Worm (Caenorhabditis elegans): ENCODE data around the gene Y5H2A.1.

- TF ChIP-seq unc-55 (GFP tag; optimal IDR thresholded peaks at IDR 0.05) = peak; percentile 62
- TF ChIP-seq nhr-237 (tag; optimal IDR thresholded peaks at IDR 0.05) = no peak
- TF ChIP-seq ztf-4 (tag; optimal IDR thresholded peaks at IDR 0.05) = no peak
- TF ChIP-seq nhr-10 (tag; optimal IDR thresholded peaks at IDR 0.05) = no peak
- no peak for TF ChIP-seq lin-39 (tag; optimal IDR thresholded peaks at IDR 0.05)
- TF ChIP-seq skn-1 (tag; optimal IDR thresholded peaks at IDR 0.05) = no peak
- no peak for TF ChIP-seq elt-3 (tag; optimal IDR thresholded peaks at IDR 0.05)
- peak; percentile 21 for TF ChIP-seq C34F6.9 (tag; optimal IDR thresholded peaks at IDR 0.05)
These were observed 6.9 kb upstream of the Y5H2A.1 start, which contains the start of gene fbxa-137 for ce11 chrV:2278543-2278942.

Measured in whole organism, L2 larva.